Fruit fly (Drosophila melanogaster) Kc167 (cell line): ENCODE measurements around the gene CG32373.

Source experiments
- Myc ChIP-seq: fragments of >200 bp; optimal IDR thresholded peaks from 2 replicates; lab custom pipeline; 2017; ENCODE audit warnings: missing external identifiers
- Sin3A ChIP-seq: fragments of >200 bp; optimal IDR thresholded peaks from 2 replicates; lab custom pipeline; 2018; ENCODE audit warnings: missing external identifiers
- h ChIP-seq: fragments of >200 bp; optimal IDR thresholded peaks from 3 replicates; lab custom pipeline; 2018; ENCODE audit warnings: missing external identifiers
- insv ChIP-seq: fragments of >200 bp; optimal IDR thresholded peaks from 3 replicates; lab custom pipeline; 2018; ENCODE audit warnings: missing external identifiers
- psq ChIP-seq: fragments of >200 bp; optimal IDR thresholded peaks from 2 replicates; lab custom pipeline; 2017; ENCODE audit warnings: missing external identifiers
- ttk ChIP-seq: sonication (Bioruptor generic); optimal IDR thresholded peaks from 2 replicates; lab custom pipeline; 2017; ENCODE audit warnings: missing external identifiers

Gene CG32373

dm6 chr3L:7650248-7650647 lies at the start of gene CG32373:
TSS of gene CG32373 (plus strand) at chr3L:7650548.
- TF ChIP-seq psq (lab: Kevin White, UChicago) (no peak), h (lab: Kevin White, UChicago) (no peak), Myc (lab: Kevin White, UChicago) (no peak)

- TF ChIP-seq insv (no peak), Myc (lab: Kevin White, UChicago) (no peak), psq (lab: Kevin White, UChicago) (no peak), ttk (lab: Kevin White, UChicago) (no peak), Sin3A (no peak), h (lab: Kevin White, UChicago) (no peak)
These were observed 49.1 kb upstream of the CG32373 start for dm6 chr3L:7601122-7601841.

- TF ChIP-seq ttk (lab: Kevin White, UChicago) (no peak), Myc (lab: Kevin White, UChicago) (no peak), psq (lab: Kevin White, UChicago) (no peak)
These were observed 47.0 kb upstream of the CG32373 start for dm6 chr3L:7603397-7603796.

- TF ChIP-seq h (lab: Kevin White, UChicago): no peak
- no peak for TF ChIP-seq Myc (lab: Kevin White, UChicago)
- no peak for TF ChIP-seq ttk (lab: Kevin White, UChicago)
- TF ChIP-seq Sin3A: no peak
- TF ChIP-seq insv: no peak
- TF ChIP-seq psq (lab: Kevin White, UChicago): no peak
These were observed 45.5 kb upstream of the CG32373 start for dm6 chr3L:7604863-7605262.

- TF ChIP-seq h (lab: Kevin White, UChicago) (no peak), insv (no peak), Myc (lab: Kevin White, UChicago) (no peak), psq (lab: Kevin White, UChicago) (no peak)
These were observed 43.9 kb upstream of the CG32373 start for dm6 chr3L:7606336-7607001.

- TF ChIP-seq Myc (lab: Kevin White, UChicago) (no peak), ttk (lab: Kevin White, UChicago) (no peak), h (lab: Kevin White, UChicago) (no peak), Sin3A (no peak), psq (lab: Kevin White, UChicago) (no peak), insv (no peak)
These were observed 39.8 kb upstream of the CG32373 start for dm6 chr3L:7610522-7610921.

- no peak for TF ChIP-seq psq (lab: Kevin White, UChicago)
- no peak for TF ChIP-seq ttk (lab: Kevin White, UChicago)
- TF ChIP-seq h (lab: Kevin White, UChicago): no peak
- no peak for TF ChIP-seq insv
- TF ChIP-seq Sin3A: no peak
- TF ChIP-seq Myc (lab: Kevin White, UChicago): no peak
These were observed 39.1 kb upstream of the CG32373 start for dm6 chr3L:7611229-7611628.

dm6 chr3L:7614226-7614625 lies 36.1 kb upstream of the CG32373 start:
- TF ChIP-seq insv: no peak
- TF ChIP-seq Sin3A: no peak
- TF ChIP-seq Myc (lab: Kevin White, UChicago): no peak
- no peak for TF ChIP-seq ttk (lab: Kevin White, UChicago)
- no peak for TF ChIP-seq psq (lab: Kevin White, UChicago)
- TF ChIP-seq h (lab: Kevin White, UChicago): no peak

- TF ChIP-seq psq (lab: Kevin White, UChicago) (no peak), Myc (lab: Kevin White, UChicago) (no peak), ttk (lab: Kevin White, UChicago) (no peak), Sin3A (no peak), insv (no peak), h (lab: Kevin White, UChicago) (no peak)
These were observed 32.8 kb upstream of the CG32373 start for dm6 chr3L:7617436-7617979.

dm6 chr3L:7624561-7624960 lies 25.8 kb upstream of the CG32373 start:
- TF ChIP-seq h (lab: Kevin White, UChicago) (no peak), ttk (lab: Kevin White, UChicago) (no peak), psq (lab: Kevin White, UChicago) (no peak), Sin3A (no peak), Myc (lab: Kevin White, UChicago) (no peak), insv (no peak)

- TF ChIP-seq ttk (lab: Kevin White, UChicago) (no peak), h (lab: Kevin White, UChicago) (no peak), insv (no peak), Sin3A (no peak), Myc (lab: Kevin White, UChicago) (no peak), psq (lab: Kevin White, UChicago) (no peak)
These were observed 20.3 kb upstream of the CG32373 start for dm6 chr3L:7630047-7630446.

dm6 chr3L:7632540-7633263 lies 17.6 kb upstream of the CG32373 start:
- no peak for TF ChIP-seq psq (lab: Kevin White, UChicago)
- TF ChIP-seq Sin3A: no peak
- no peak for TF ChIP-seq Myc (lab: Kevin White, UChicago)
- no peak for TF ChIP-seq ttk (lab: Kevin White, UChicago)
- TF ChIP-seq insv: no peak
- no peak for TF ChIP-seq h (lab: Kevin White, UChicago)
